Worm (Caenorhabditis elegans) whole organism, young adult: ENCODE measurements around the gene C17C3.15.

Source experiments
- B0019.2 ChIP-seq: fragments of 200-800 bp; sonication (Bioruptor generic); conservative IDR thresholded peaks from 2 replicates; pipeline ENCODE4 v1.3.6; 2022; ENCODE audit warnings: missing genetic modification reagents, missing genetic modification characterization, missing compliant biosample characterization
- C06A6.2 ChIP-seq: fragments of 200-800 bp; sonication (Bioruptor generic); conservative IDR thresholded peaks from 2 replicates; pipeline ENCODE4 v1.3.6; 2022; ENCODE audit warnings: missing genetic modification characterization, missing compliant biosample characterization
- F10E7.11 ChIP-seq: sonication (generic microtip); optimal IDR thresholded peaks from 2 replicates; lab custom pipeline; 2017; ENCODE audit warnings: mild to moderate bottlenecking, missing genetic modification characterization, moderate library complexity, missing compliant biosample characterization
- F49E8.2 ChIP-seq: sonication (generic microtip); optimal IDR thresholded peaks from 3 replicates; lab custom pipeline; 2017; ENCODE audit warnings: missing genetic modification characterization, mild to moderate bottlenecking, missing compliant biosample characterization, antibody characterized with exemption, moderate library complexity; ENCODE audit not compliant: insufficient read depth
- F52B5.7 ChIP-seq: sonication (generic microtip); optimal IDR thresholded peaks from 2 replicates; lab custom pipeline; 2016; ENCODE audit warnings: mild to moderate bottlenecking, missing genetic modification characterization, missing compliant biosample characterization
- F55B11.4 ChIP-seq: sonication (generic microtip); optimal IDR thresholded peaks from 2 replicates; lab custom pipeline; 2016; ENCODE audit warnings: missing compliant biosample characterization, missing genetic modification characterization, borderline replicate concordance; ENCODE audit not compliant: insufficient read depth
- F57A8.1 ChIP-seq: fragments of 200-800 bp; sonication (Bioruptor generic); optimal IDR thresholded peaks from 2 replicates; lab custom pipeline; 2018; ENCODE audit warnings: mild to moderate bottlenecking, missing genetic modification characterization, moderate library complexity, missing compliant biosample characterization
- K11D2.4 ChIP-seq: fragments of 200-800 bp; sonication (Bioruptor generic); IDR thresholded peaks from 2 replicates; pipeline ENCODE4 v1.3.6; 2022; ENCODE audit warnings: missing genetic modification reagents, missing genetic modification characterization, missing compliant biosample characterization
- K12H6.12 ChIP-seq: fragments of 200-800 bp; sonication (Bioruptor generic); optimal IDR thresholded peaks from 2 replicates; lab custom pipeline; 2018; ENCODE audit warnings: mild to moderate bottlenecking, missing genetic modification characterization, missing compliant biosample characterization
- T07F8.4 ChIP-seq: sonication (generic microtip); optimal IDR thresholded peaks from 2 replicates; lab custom pipeline; 2016; ENCODE audit warnings: mild to moderate bottlenecking, missing genetic modification characterization, moderate library complexity, missing compliant biosample characterization
- T26A5.8 ChIP-seq: sonication (generic microtip); optimal IDR thresholded peaks from 2 replicates; lab custom pipeline; 2016; ENCODE audit warnings: missing genetic modification characterization, missing compliant biosample characterization
- Y53G8AR.9 ChIP-seq: fragments of 200-800 bp; sonication (Bioruptor generic); conservative IDR thresholded peaks from 2 replicates; pipeline ENCODE4 v1.3.6; 2022; ENCODE audit warnings: missing genetic modification reagents, missing genetic modification characterization, missing compliant biosample characterization
- Y67H2A.10 ChIP-seq: fragments of 200-800 bp; sonication (Bioruptor generic); conservative IDR thresholded peaks from 2 replicates; pipeline ENCODE4 v1.3.6; 2022; ENCODE audit warnings: missing genetic modification reagents, missing genetic modification characterization, missing compliant biosample characterization
- akir-1 ChIP-seq: fragments of 200-800 bp; sonication (Bioruptor generic); optimal IDR thresholded peaks from 2 replicates; lab custom pipeline; 2018; ENCODE audit warnings: mild to moderate bottlenecking, missing genetic modification characterization, moderate library complexity, missing compliant biosample characterization
- aptf-3 ChIP-seq: fragments of 200-800 bp; sonication (Bioruptor generic); IDR thresholded peaks from 2 replicates; pipeline ENCODE4 v1.3.6; 2022; ENCODE audit warnings: missing genetic modification characterization, missing compliant biosample characterization
- attf-3 ChIP-seq: fragments of 200-800 bp; sonication (Bioruptor generic); conservative IDR thresholded peaks from 2 replicates; pipeline ENCODE4 v1.3.6; 2022; ENCODE audit warnings: missing genetic modification reagents, missing genetic modification characterization, missing compliant biosample characterization
- attf-5 ChIP-seq: fragments of 200-800 bp; sonication (Bioruptor generic); optimal IDR thresholded peaks from 2 replicates; lab custom pipeline; 2018; ENCODE audit warnings: mild to moderate bottlenecking, missing genetic modification characterization, missing compliant biosample characterization
- bed-1 ChIP-seq: fragments of 200-800 bp; sonication (Bioruptor generic); IDR thresholded peaks from 2 replicates; pipeline ENCODE4 v1.3.6; 2022; ENCODE audit warnings: missing genetic modification reagents, missing genetic modification characterization, missing compliant biosample characterization
- cebp-2 ChIP-seq: fragments of 200-800 bp; sonication (Bioruptor generic); IDR thresholded peaks from 2 replicates; pipeline ENCODE4 v1.3.6; 2022; ENCODE audit warnings: missing genetic modification characterization, missing compliant biosample characterization
- ceh-100 ChIP-seq: fragments of 200-800 bp; sonication (Bioruptor generic); IDR thresholded peaks from 2 replicates; pipeline ENCODE4 v1.3.6; 2022; ENCODE audit warnings: missing genetic modification reagents, missing genetic modification characterization, missing compliant biosample characterization
- ceh-40 ChIP-seq: fragments of 200-800 bp; sonication (Bioruptor generic); IDR thresholded peaks from 2 replicates; pipeline ENCODE4 v1.3.6; 2022; ENCODE audit warnings: missing genetic modification characterization, missing compliant biosample characterization
- ceh-58 ChIP-seq: fragments of 200-800 bp; sonication (Bioruptor generic); IDR thresholded peaks from 2 replicates; pipeline ENCODE4 v1.3.6; 2022; ENCODE audit warnings: missing genetic modification characterization, missing compliant biosample characterization
- ceh-79 ChIP-seq: sonication (generic microtip); optimal IDR thresholded peaks from 2 replicates; lab custom pipeline; 2017; ENCODE audit warnings: mild to moderate bottlenecking, missing genetic modification characterization, missing compliant biosample characterization
- dpl-1 ChIP-seq: fragments of 150-350 bp; optimal IDR thresholded peaks from 2 replicates; lab custom pipeline; 2014; ENCODE audit warnings: missing biosample characterization, missing genetic modification reagents, missing genetic modification characterization
- efl-1 ChIP-seq: fragments of 150-350 bp; optimal IDR thresholded peaks from 2 replicates; lab custom pipeline; 2014; ENCODE audit warnings: missing biosample characterization, missing genetic modification reagents, missing genetic modification characterization
- egl-18 ChIP-seq: fragments of 200-800 bp; sonication (Bioruptor generic); IDR thresholded peaks from 2 replicates; pipeline ENCODE4 v1.3.6; 2022; ENCODE audit warnings: missing genetic modification reagents, missing genetic modification characterization, missing compliant biosample characterization
- egrh-3 ChIP-seq: fragments of 200-800 bp; sonication (Bioruptor generic); IDR thresholded peaks from 2 replicates; pipeline ENCODE4 v1.3.6; 2022; ENCODE audit warnings: missing genetic modification reagents, missing genetic modification characterization, missing compliant biosample characterization
- ekl-4 ChIP-seq: fragments of 200-800 bp; sonication (Bioruptor generic); IDR thresholded peaks from 2 replicates; pipeline ENCODE4 v1.3.6; 2022; ENCODE audit warnings: missing genetic modification reagents, missing genetic modification characterization, missing compliant biosample characterization
- gei-17 ChIP-seq: fragments of 200-800 bp; sonication (Bioruptor generic); optimal IDR thresholded peaks from 2 replicates; lab custom pipeline; 2018; ENCODE audit warnings: mild to moderate bottlenecking, missing genetic modification characterization, missing compliant biosample characterization
- hlh-12 ChIP-seq: sonication (generic microtip); optimal IDR thresholded peaks from 2 replicates; lab custom pipeline; 2016; ENCODE audit warnings: missing genetic modification characterization, missing compliant biosample characterization
- hlh-26 ChIP-seq: fragments of 200-800 bp; sonication (Bioruptor generic); conservative IDR thresholded peaks from 2 replicates; pipeline ENCODE4 v1.3.6; 2022; ENCODE audit warnings: missing genetic modification reagents, missing genetic modification characterization, missing compliant biosample characterization
- let-526 ChIP-seq: fragments of 200-800 bp; sonication (Bioruptor generic); IDR thresholded peaks from 2 replicates; pipeline ENCODE4 v1.3.6; 2022; ENCODE audit warnings: missing genetic modification reagents, missing genetic modification characterization, missing compliant biosample characterization
- lin-54 ChIP-seq: fragments of 200-800 bp; sonication (Bioruptor generic); optimal IDR thresholded peaks from 2 replicates; lab custom pipeline; 2018; ENCODE audit warnings: mild to moderate bottlenecking, missing genetic modification characterization, missing compliant biosample characterization
- lsl-1 ChIP-seq: fragments of 200-800 bp; sonication (Bioruptor generic); optimal IDR thresholded peaks from 2 replicates; lab custom pipeline; 2018; ENCODE audit warnings: mild to moderate bottlenecking, missing genetic modification characterization, moderate library complexity, missing compliant biosample characterization
- madf-10 ChIP-seq: sonication (generic microtip); optimal IDR thresholded peaks from 2 replicates; lab custom pipeline; 2016; ENCODE audit warnings: mild to moderate bottlenecking, missing genetic modification characterization, missing compliant biosample characterization
- madf-3 ChIP-seq: fragments of 200-800 bp; sonication (Bioruptor generic); IDR thresholded peaks from 2 replicates; pipeline ENCODE4 v1.3.6; 2022; ENCODE audit warnings: missing genetic modification reagents, missing genetic modification characterization, missing compliant biosample characterization
- mes-4 ChIP-seq: sonication (generic microtip); optimal IDR thresholded peaks from 2 replicates; lab custom pipeline; 2016; ENCODE audit warnings: missing genotype, missing genetic modification characterization, missing compliant biosample characterization
- nfya-2 ChIP-seq: fragments of 200-800 bp; sonication (Bioruptor generic); IDR thresholded peaks from 2 replicates; pipeline ENCODE4 v1.3.6; 2022; ENCODE audit warnings: missing genetic modification reagents, missing genetic modification characterization, missing compliant biosample characterization
- nfyb-1 ChIP-seq: fragments of 200-800 bp; sonication (Bioruptor generic); IDR thresholded peaks from 2 replicates; pipeline ENCODE4 v1.3.6; 2022; ENCODE audit warnings: missing genetic modification reagents, missing genetic modification characterization, missing compliant biosample characterization
- nhr-120 ChIP-seq: fragments of 200-800 bp; sonication (Bioruptor generic); IDR thresholded peaks from 2 replicates; pipeline ENCODE4 v1.3.6; 2022; ENCODE audit warnings: missing genetic modification characterization, missing compliant biosample characterization
- nhr-179 ChIP-seq: sonication (generic microtip); optimal IDR thresholded peaks from 2 replicates; lab custom pipeline; 2016; ENCODE audit warnings: mild to moderate bottlenecking, missing genetic modification characterization, missing compliant biosample characterization
- nhr-90 ChIP-seq: sonication (generic microtip); optimal IDR thresholded peaks from 2 replicates; lab custom pipeline; 2016; ENCODE audit warnings: missing genotype, mild to moderate bottlenecking, missing genetic modification characterization, missing compliant biosample characterization
- repo-1 ChIP-seq: sonication (generic microtip); optimal IDR thresholded peaks from 2 replicates; lab custom pipeline; 2017; ENCODE audit warnings: mild to moderate bottlenecking, missing genetic modification characterization, missing compliant biosample characterization
- snpc-1.3 ChIP-seq: sonication (generic microtip); optimal IDR thresholded peaks from 2 replicates; lab custom pipeline; 2017; ENCODE audit warnings: missing genetic modification characterization, mild to moderate bottlenecking, missing compliant biosample characterization, antibody characterized with exemption, moderate library complexity, missing genotype, missing genetic modification reagents; ENCODE audit not compliant: insufficient read depth
- tbp1 ChIP-seq: fragments of 200-800 bp; sonication (Bioruptor generic); optimal IDR thresholded peaks from 2 replicates; lab custom pipeline; 2018; ENCODE audit warnings: mild to moderate bottlenecking, missing genetic modification characterization, missing compliant biosample characterization
- unc-130 ChIP-seq: sonication (generic microtip); optimal IDR thresholded peaks from 2 replicates; lab custom pipeline; 2016; ENCODE audit warnings: missing genetic modification reagents, missing genetic modification characterization, missing compliant biosample characterization
- xnd-1 ChIP-seq: sonication (generic microtip); optimal IDR thresholded peaks from 2 replicates; lab custom pipeline; 2016; ENCODE audit warnings: missing genotype, missing genetic modification reagents, missing genetic modification characterization, missing compliant biosample characterization
- ztf-18 ChIP-seq: sonication (generic microtip); optimal IDR thresholded peaks from 2 replicates; lab custom pipeline; 2016; ENCODE audit warnings: missing genotype, mild to moderate bottlenecking, missing genetic modification characterization, missing compliant biosample characterization
- ztf-25 ChIP-seq: fragments of 200-800 bp; sonication (Bioruptor generic); IDR thresholded peaks from 2 replicates; pipeline ENCODE4 v1.3.6; 2022; ENCODE audit warnings: missing genetic modification reagents, missing genetic modification characterization, missing compliant biosample characterization
- ztf-3 ChIP-seq: fragments of 200-800 bp; sonication (Bioruptor generic); optimal IDR thresholded peaks from 2 replicates; lab custom pipeline; 2018; ENCODE audit warnings: mild to moderate bottlenecking, missing genetic modification characterization, missing compliant biosample characterization

C17C3.15 gene

ce11 chrII:5577060-5577459 lies 6.6 kb downstream of the C17C3.15 start (continued):
- TF ChIP-seq dpl-1 (GFP tag; lab: Kevin White, UChicago): no peak
- TF ChIP-seq akir-1 (GFP tag; lab: Kevin White, UChicago): no peak
- peak; percentile 60; the same call in 1 of the 2 replicates for TF ChIP-seq cebp-2 (GFP tag; lab: Robert Waterston, UW)
- TF ChIP-seq F57A8.1 (GFP tag; lab: Kevin White, UChicago): no peak
- TF ChIP-seq F52B5.7: no peak
- no peak for TF ChIP-seq F49E8.2
- TF ChIP-seq ztf-18 (tag; lab: Kevin White, UChicago): peak; percentile 47
- TF ChIP-seq gei-17 (GFP tag; lab: Kevin White, UChicago): no peak
- peak; percentile 40; the same call in 1 of the 2 replicates for TF ChIP-seq ekl-4 (GFP tag; lab: Robert Waterston, UW)
- no peak for TF ChIP-seq madf-3
- peak; percentile 24 for TF ChIP-seq T07F8.4 (tag; lab: Kevin White, UChicago)
- TF ChIP-seq hlh-12: no peak
- TF ChIP-seq K11D2.4 (GFP tag; lab: Robert Waterston, UW): no peak
- no peak for TF ChIP-seq egrh-3 (GFP tag; lab: Robert Waterston, UW)
- no peak for TF ChIP-seq F10E7.11 (tag; lab: Kevin White, UChicago)
- no peak for TF ChIP-seq K12H6.12 (tag; lab: Kevin White, UChicago)
- TF ChIP-seq nfya-2 (GFP tag; lab: Robert Waterston, UW): no peak
- TF ChIP-seq F55B11.4: no peak
- no peak for TF ChIP-seq egl-18 (GFP tag; lab: Robert Waterston, UW)
- TF ChIP-seq C06A6.2 (GFP tag; lab: Robert Waterston, UW): no peak
- TF ChIP-seq nhr-90: peak; percentile 66
- no peak for TF ChIP-seq ceh-79 (tag; lab: Kevin White, UChicago)
- TF ChIP-seq B0019.2 (GFP tag; lab: Robert Waterston, UW): no peak
- no peak for TF ChIP-seq aptf-3
- peak; percentile 56 for TF ChIP-seq mes-4 (tag; lab: Kevin White, UChicago)
- TF ChIP-seq hlh-26 (GFP tag; lab: Robert Waterston, UW): no peak
- peak; percentile 53; the same call in 1 of the 2 replicates for TF ChIP-seq ceh-100 (GFP tag; lab: Robert Waterston, UW)
- TF ChIP-seq attf-5 (GFP tag; lab: Kevin White, UChicago): peak; percentile 30
- TF ChIP-seq madf-10: peak; percentile 1
- TF ChIP-seq nhr-120 (GFP tag; lab: Robert Waterston, UW): no peak
- TF ChIP-seq efl-1: no peak
- peak; percentile 18 for TF ChIP-seq unc-130 (GFP tag; lab: Kevin White, UChicago)
- no peak for TF ChIP-seq T26A5.8 (tag; lab: Kevin White, UChicago)
- TF ChIP-seq ztf-3 (GFP tag; lab: Kevin White, UChicago): no peak
- peak; percentile 80 for TF ChIP-seq snpc-1.3 (tag; lab: Kevin White, UChicago)
- peak; percentile 15 for TF ChIP-seq repo-1
- TF ChIP-seq tbp1 (GFP tag; lab: Kevin White, UChicago): peak; percentile 99
- TF ChIP-seq xnd-1 (tag; lab: Kevin White, UChicago): no peak
- TF ChIP-seq ztf-25 (GFP tag; lab: Robert Waterston, UW): no peak
- TF ChIP-seq Y67H2A.10 (GFP tag; lab: Robert Waterston, UW): no peak
- TF ChIP-seq ceh-58: no peak
- peak; percentile 58 for TF ChIP-seq lin-54
- TF ChIP-seq Y53G8AR.9 (GFP tag; lab: Robert Waterston, UW): no peak
- peak; percentile 59; the same call in 1 of the 2 replicates for TF ChIP-seq ceh-40 (GFP tag; lab: Robert Waterston, UW)
- peak; percentile 8 for TF ChIP-seq lsl-1 (GFP tag; lab: Kevin White, UChicago)
- TF ChIP-seq nhr-179 (tag; lab: Kevin White, UChicago): no peak
- TF ChIP-seq bed-1 (GFP tag; lab: Robert Waterston, UW): no peak
- 0 out of 2 replicates have a peak, but pooled peaks have one; percentile 13 for TF ChIP-seq attf-3
- peak; percentile 72; the same call in 1 of the 2 replicates for TF ChIP-seq nfyb-1 (GFP tag; lab: Robert Waterston, UW)
- no peak for TF ChIP-seq let-526 (GFP tag; lab: Robert Waterston, UW)
